Worm (Caenorhabditis elegans) whole organism, L3 larva: ENCODE data around the gene srh-182.

Experiments used
- ZK546.5 ChIP-seq: sonication (generic microtip); optimal IDR thresholded peaks from 2 replicates; lab custom pipeline; 2017; ENCODE audit warnings: missing biosample characterization, missing genetic modification characterization
- daf-12 ChIP-seq: fragments of 150-350 bp; optimal IDR thresholded peaks from 2 replicates; lab custom pipeline; 2014; ENCODE audit warnings: missing biosample characterization, missing genetic modification reagents, missing genetic modification characterization
- egl-5 ChIP-seq: fragments of 150-350 bp; optimal IDR thresholded peaks from 2 replicates; lab custom pipeline; 2017; ENCODE audit warnings: missing biosample characterization, missing genetic modification reagents, missing genetic modification characterization, inconsistent platforms
- hmg-11 ChIP-seq: sonication (generic microtip); optimal IDR thresholded peaks from 2 replicates; lab custom pipeline; 2016; ENCODE audit warnings: missing genetic modification characterization, missing compliant biosample characterization
- jun-1 ChIP-seq: fragments of 150-350 bp; optimal IDR thresholded peaks from 2 replicates; lab custom pipeline; 2014; ENCODE audit warnings: missing biosample characterization, missing genetic modification reagents, missing genetic modification characterization
- nhr-11 ChIP-seq: fragments of 150-350 bp; optimal IDR thresholded peaks from 2 replicates; lab custom pipeline; 2014; ENCODE audit warnings: missing biosample characterization, missing genetic modification characterization
- nhr-12 ChIP-seq: fragments of 150-350 bp; optimal IDR thresholded peaks from 2 replicates; lab custom pipeline; 2014; ENCODE audit warnings: missing biosample characterization, missing genetic modification characterization
- nhr-77 ChIP-seq: fragments of 150-350 bp; optimal IDR thresholded peaks from 2 replicates; lab custom pipeline; 2014; ENCODE audit warnings: missing biosample characterization, missing genetic modification characterization
- pha-4 ChIP-seq: fragments of 150-350 bp; optimal IDR thresholded peaks from 2 replicates; lab custom pipeline; 2014; ENCODE audit warnings: missing biosample characterization, missing genetic modification reagents, missing genetic modification characterization
- skn-1 ChIP-seq: fragments of 150-350 bp; optimal IDR thresholded peaks from 2 replicates; lab custom pipeline; 2014; ENCODE audit warnings: missing biosample characterization, missing genetic modification characterization
- snpc-4 ChIP-seq: fragments of 150-350 bp; optimal IDR thresholded peaks from 2 replicates; lab custom pipeline; 2014; ENCODE audit warnings: missing biosample characterization, missing genetic modification characterization
- unc-62 ChIP-seq: fragments of 150-350 bp; sonication (generic microtip); optimal IDR thresholded peaks from 4 replicates; lab custom pipeline; 2014; ENCODE audit warnings: missing biosample characterization, missing genetic modification reagents, missing genetic modification characterization

DNA sequence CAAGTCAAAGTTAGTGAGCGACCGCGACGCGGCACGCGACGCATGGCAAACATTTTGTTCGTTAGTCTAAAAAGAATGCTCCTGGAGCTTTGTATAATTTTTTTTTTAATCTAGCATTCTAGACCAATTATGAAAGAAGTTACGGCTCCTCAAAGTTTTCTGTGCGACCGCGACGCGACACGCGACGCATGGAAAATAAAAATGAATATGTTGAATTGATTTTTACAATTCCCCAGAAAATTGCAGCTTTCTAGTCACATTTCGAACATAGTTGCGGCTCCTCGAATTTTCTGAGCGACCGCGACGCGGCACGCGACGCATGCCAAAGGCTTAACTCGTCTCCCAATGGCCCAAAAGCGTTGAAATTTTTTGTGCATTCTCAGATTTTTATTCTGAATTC is 48.8 kb downstream of the srh-182 start, which contains the start of gene ZK262.4:
- TF ChIP-seq skn-1 (tag; lab: Kevin White, UChicago) (no peak), egl-5 (tag; lab: Kevin White, UChicago) (no peak), jun-1 (tag; lab: Kevin White, UChicago) (no peak), pha-4 (tag; lab: Kevin White, UChicago) (no peak), hmg-11 (tag; lab: Kevin White, UChicago) (no peak), daf-12 (no peak), snpc-4 (tag; lab: Kevin White, UChicago) (no peak), nhr-77 (tag; lab: Kevin White, UChicago) (no peak), nhr-12 (no peak), nhr-11 (tag; lab: Kevin White, UChicago) (no peak), unc-62 (GFP tag; lab: Kevin White, UChicago) (no peak), ZK546.5 (tag; lab: Kevin White, UChicago) (no peak)
